Fruit fly (Drosophila melanogaster) whole organism, embryonic: ENCODE measurements around the gene IKKbeta.
A peak's percentile ranks its signal among the peaks of the same experiment; 100 is the strongest.

Source experiments
- Adf1 ChIP-seq: fragments of 200-800 bp; sonication (Bioruptor generic); IDR thresholded peaks from 2 replicates; pipeline ENCODE4 v1.3.6; 2022; ENCODE audit warnings: missing biosample characterization, missing genetic modification characterization
- Atf-2 ChIP-seq: fragments of 200-800 bp; sonication (Bioruptor generic); optimal IDR thresholded peaks from 2 replicates; lab custom pipeline; 2016; ENCODE audit warnings: missing biosample characterization, missing genetic modification characterization
- CG10543 ChIP-seq: fragments of 200-800 bp; sonication (Bioruptor generic); optimal IDR thresholded peaks from 3 replicates; lab custom pipeline; 2017; ENCODE audit warnings: missing biosample characterization, mild to moderate bottlenecking, missing genetic modification characterization, moderate library complexity
- CG10979 ChIP-seq: fragments of 200-800 bp; sonication (Bioruptor generic); optimal IDR thresholded peaks from 2 replicates; lab custom pipeline; 2018; ENCODE audit warnings: missing biosample characterization, mild to moderate bottlenecking, missing genetic modification characterization, moderate library complexity
- CG11456 ChIP-seq: fragments of 200-800 bp; sonication (Bioruptor generic); IDR thresholded peaks from 3 replicates; pipeline ENCODE4 v1.3.6; 2022; ENCODE audit warnings: missing biosample characterization, missing genetic modification characterization
- CG11560 ChIP-seq: fragments of 200-800 bp; sonication (Bioruptor generic); IDR thresholded peaks from 3 replicates; pipeline ENCODE4 v1.3.6; 2022; ENCODE audit warnings: missing biosample characterization, missing genetic modification characterization
- CG12104 ChIP-seq: fragments of 200-800 bp; sonication (Bioruptor generic); optimal IDR thresholded peaks from 3 replicates; lab custom pipeline; 2016; ENCODE audit warnings: missing biosample characterization, missing genetic modification characterization
- CG12155 ChIP-seq: fragments of 200-800 bp; sonication (Bioruptor generic); optimal IDR thresholded peaks from 3 replicates; lab custom pipeline; 2016; ENCODE audit warnings: missing biosample characterization, missing genetic modification characterization
- CG13424 ChIP-seq: fragments of 200-800 bp; sonication (Bioruptor generic); optimal IDR thresholded peaks from 2 replicates; lab custom pipeline; 2019; ENCODE audit warnings: missing biosample characterization, mild to moderate bottlenecking, missing genetic modification characterization, moderate library complexity
- CG15011 ChIP-seq: fragments of 200-800 bp; sonication (Bioruptor generic); optimal IDR thresholded peaks from 3 replicates; lab custom pipeline; 2018; ENCODE audit warnings: missing biosample characterization, mild to moderate bottlenecking, missing genetic modification characterization
- CG15479 ChIP-seq: fragments of 200-800 bp; sonication (Bioruptor generic); optimal IDR thresholded peaks from 3 replicates; lab custom pipeline; 2019; ENCODE audit warnings: missing biosample characterization, mild to moderate bottlenecking, missing genetic modification characterization, moderate library complexity
- CG1792 ChIP-seq: fragments of 200-800 bp; sonication (Bioruptor generic); optimal IDR thresholded peaks from 2 replicates; lab custom pipeline; 2016; ENCODE audit warnings: missing biosample characterization, missing genetic modification characterization
- CG18599 ChIP-seq: fragments of 200-800 bp; sonication (Bioruptor generic); optimal IDR thresholded peaks from 3 replicates; lab custom pipeline; 2017; ENCODE audit warnings: missing biosample characterization, missing genetic modification characterization, mild to moderate bottlenecking, moderate library complexity, missing genetic modification reagents
- CG2129 ChIP-seq: fragments of 200-800 bp; sonication (Bioruptor generic); IDR thresholded peaks from 2 replicates; pipeline ENCODE4 v1.3.6; 2022; ENCODE audit warnings: missing biosample characterization, missing genetic modification characterization; ENCODE audit not compliant: partially characterized antibody
- CG2678 ChIP-seq: fragments of 200-800 bp; sonication (Bioruptor generic); optimal IDR thresholded peaks from 3 replicates; lab custom pipeline; 2019; ENCODE audit warnings: missing biosample characterization, mild to moderate bottlenecking, missing genetic modification characterization, moderate library complexity
- CG33213 ChIP-seq: fragments of 200-800 bp; sonication (Bioruptor generic); optimal IDR thresholded peaks from 3 replicates; lab custom pipeline; 2016; ENCODE audit warnings: missing biosample characterization, missing genetic modification characterization
- CG34224 ChIP-seq: fragments of 200-800 bp; sonication (Bioruptor generic); IDR thresholded peaks from 3 replicates; pipeline ENCODE4 v1.3.6; 2022; ENCODE audit warnings: missing biosample characterization, missing genetic modification characterization; ENCODE audit not compliant: partially characterized antibody
- CG4617 ChIP-seq: fragments of 200-800 bp; sonication (Bioruptor generic); optimal IDR thresholded peaks from 3 replicates; lab custom pipeline; 2016; ENCODE audit warnings: missing biosample characterization, missing genetic modification characterization, borderline replicate concordance
- CG4820 ChIP-seq: fragments of 200-800 bp; sonication (Bioruptor generic); optimal IDR thresholded peaks from 3 replicates; lab custom pipeline; 2016; ENCODE audit warnings: missing biosample characterization, missing genetic modification characterization
- CG6791 ChIP-seq: fragments of 200-800 bp; sonication (Bioruptor generic); IDR thresholded peaks from 3 replicates; pipeline ENCODE4 v1.3.6; 2022; ENCODE audit warnings: missing biosample characterization, missing genetic modification characterization; ENCODE audit not compliant: partially characterized antibody
- CG7839 ChIP-seq: fragments of 200-800 bp; sonication (Bioruptor generic); optimal IDR thresholded peaks from 3 replicates; lab custom pipeline; 2018; ENCODE audit warnings: missing biosample characterization, mild to moderate bottlenecking, missing genetic modification characterization, moderate library complexity
- CHES-1-like ChIP-seq: fragments of 200-800 bp; sonication (Bioruptor generic); optimal IDR thresholded peaks from 2 replicates; lab custom pipeline; 2016; ENCODE audit warnings: missing biosample characterization, missing genetic modification characterization
- Chrac-16 ChIP-seq: fragments of 200-800 bp; sonication (Bioruptor generic); optimal IDR thresholded peaks from 3 replicates; lab custom pipeline; 2016; ENCODE audit warnings: missing biosample characterization, missing genetic modification characterization
- HLH3B ChIP-seq: fragments of 200-800 bp; sonication (Bioruptor generic); IDR thresholded peaks from 2 replicates; pipeline ENCODE4 v1.3.6; 2022; ENCODE audit warnings: missing biosample characterization, missing genetic modification characterization
- Med ChIP-seq: fragments of 200-800 bp; sonication (Bioruptor generic); peaks from one replicate; lab custom pipeline; 2016; ENCODE audit warnings: missing biosample characterization, missing genetic modification characterization, mild to moderate bottlenecking, inconsistent platforms, moderate library complexity
- NC2β ChIP-seq: fragments of 200-800 bp; sonication (Bioruptor generic); optimal IDR thresholded peaks from 2 replicates; lab custom pipeline; 2016; ENCODE audit warnings: missing biosample characterization, missing genetic modification characterization
- Oli ChIP-seq: fragments of 200-800 bp; sonication (Bioruptor generic); optimal IDR thresholded peaks from 2 replicates; lab custom pipeline; 2018; ENCODE audit warnings: missing biosample characterization, mild to moderate bottlenecking, missing genetic modification characterization, moderate library complexity
- Opbp ChIP-seq: fragments of 200-800 bp; sonication (Bioruptor generic); IDR thresholded peaks from 3 replicates; pipeline ENCODE4 v1.3.6; 2022; ENCODE audit warnings: missing biosample characterization, missing genetic modification characterization; ENCODE audit not compliant: partially characterized antibody
- Xbp1 ChIP-seq: fragments of 200-800 bp; sonication (Bioruptor generic); optimal IDR thresholded peaks from 3 replicates; lab custom pipeline; 2016; ENCODE audit warnings: missing biosample characterization, mild to moderate bottlenecking, missing genetic modification characterization
- Xrp1 ChIP-seq: fragments of 200-800 bp; sonication (Bioruptor generic); IDR thresholded peaks from 2 replicates; pipeline ENCODE4 v1.3.6; 2022; ENCODE audit warnings: missing biosample characterization, missing genetic modification characterization
- al ChIP-seq: fragments of 200-800 bp; sonication (Bioruptor generic); IDR thresholded peaks from 2 replicates; pipeline ENCODE4 v1.3.6; 2022; ENCODE audit warnings: missing biosample characterization, missing genetic modification characterization
- ase ChIP-seq: fragments of 200-800 bp; sonication (Bioruptor generic); IDR thresholded peaks from 3 replicates; pipeline ENCODE4 v1.3.6; 2022; ENCODE audit warnings: missing biosample characterization, missing genetic modification characterization
- br ChIP-seq: fragments of >200 bp; optimal IDR thresholded peaks from 2 replicates; lab custom pipeline; 2017
- cg ChIP-seq: fragments of 200-800 bp; sonication (Bioruptor generic); optimal IDR thresholded peaks from 3 replicates; lab custom pipeline; 2019; ENCODE audit warnings: missing biosample characterization, mild to moderate bottlenecking, missing genetic modification characterization, moderate library complexity
- danr ChIP-seq: fragments of 200-800 bp; sonication (Bioruptor generic); IDR thresholded peaks from 2 replicates; pipeline ENCODE4 v1.3.6; 2022; ENCODE audit warnings: missing biosample characterization, missing genetic modification characterization
- exex ChIP-seq: fragments of 200-800 bp; sonication (Bioruptor generic); optimal IDR thresholded peaks from 4 replicates; lab custom pipeline; 2018; ENCODE audit warnings: missing biosample characterization, mild to moderate bottlenecking, missing genetic modification characterization, moderate library complexity
- gem ChIP-seq: fragments of 200-800 bp; sonication (Bioruptor generic); optimal IDR thresholded peaks from 2 replicates; lab custom pipeline; 2019; ENCODE audit warnings: missing biosample characterization, mild to moderate bottlenecking, missing genetic modification characterization, moderate library complexity
- knrl ChIP-seq: fragments of 200-800 bp; sonication (Bioruptor generic); IDR thresholded peaks from 3 replicates; pipeline ENCODE4 v1.3.6; 2022; ENCODE audit warnings: missing biosample characterization, missing genetic modification characterization; ENCODE audit not compliant: partially characterized antibody
- lilli ChIP-seq: fragments of 200-800 bp; sonication (Bioruptor generic); optimal IDR thresholded peaks from 3 replicates; lab custom pipeline; 2016; ENCODE audit warnings: missing biosample characterization, missing genetic modification characterization
- nau ChIP-seq: fragments of 200-800 bp; sonication (Bioruptor generic); optimal IDR thresholded peaks from 3 replicates; lab custom pipeline; 2017; ENCODE audit warnings: missing biosample characterization, mild to moderate bottlenecking, missing genetic modification characterization, missing genetic modification reagents
- nmo ChIP-seq: fragments of 200-800 bp; sonication (Bioruptor generic); optimal IDR thresholded peaks from 2 replicates; lab custom pipeline; 2018; ENCODE audit warnings: missing biosample characterization, mild to moderate bottlenecking, missing genetic modification characterization, moderate library complexity
- org-1 ChIP-seq: fragments of 200-800 bp; sonication (Bioruptor generic); optimal IDR thresholded peaks from 2 replicates; lab custom pipeline; 2017; ENCODE audit warnings: missing biosample characterization, missing genetic modification characterization
- pb ChIP-seq: fragments of 200-800 bp; sonication (Bioruptor generic); optimal IDR thresholded peaks from 3 replicates; lab custom pipeline; 2016; ENCODE audit warnings: missing biosample characterization, missing genetic modification characterization
- pita ChIP-seq: fragments of 200-800 bp; sonication (Bioruptor generic); optimal IDR thresholded peaks from 2 replicates; lab custom pipeline; 2017; ENCODE audit warnings: missing biosample characterization, mild to moderate bottlenecking, missing genetic modification characterization
- pum ChIP-seq: fragments of 200-800 bp; sonication (Bioruptor generic); optimal IDR thresholded peaks from 2 replicates; lab custom pipeline; 2016; ENCODE audit warnings: missing biosample characterization, missing genetic modification characterization
- sr ChIP-seq: fragments of 200-800 bp; sonication (Bioruptor generic); IDR thresholded peaks from 3 replicates; pipeline ENCODE4 v1.3.6; 2022; ENCODE audit warnings: missing biosample characterization, missing genetic modification characterization
- ssp ChIP-seq: fragments of 200-800 bp; sonication (Bioruptor generic); IDR thresholded peaks from 2 replicates; pipeline ENCODE4 v1.3.6; 2022; ENCODE audit warnings: missing biosample characterization, missing genetic modification characterization
- toy ChIP-seq: fragments of 200-800 bp; sonication (Bioruptor generic); IDR thresholded peaks from 2 replicates; pipeline ENCODE4 v1.3.6; 2022; ENCODE audit warnings: missing biosample characterization, missing genetic modification characterization
- trem ChIP-seq: fragments of 200-800 bp; optimal IDR thresholded peaks from 3 replicates; lab custom pipeline; 2019; ENCODE audit warnings: missing biosample characterization, mild to moderate bottlenecking, missing genetic modification characterization, moderate library complexity
- zfh1 ChIP-seq: fragments of 200-800 bp; sonication (Bioruptor generic); IDR thresholded peaks from 3 replicates; pipeline ENCODE4 v1.3.6; 2022; ENCODE audit warnings: missing biosample characterization, missing genetic modification characterization
- zfh2 ChIP-seq: fragments of 200-800 bp; sonication (Bioruptor generic); optimal IDR thresholded peaks from 2 replicates; lab custom pipeline; 2016; ENCODE audit warnings: missing biosample characterization, missing genetic modification characterization

Gene IKKbeta

DNA sequence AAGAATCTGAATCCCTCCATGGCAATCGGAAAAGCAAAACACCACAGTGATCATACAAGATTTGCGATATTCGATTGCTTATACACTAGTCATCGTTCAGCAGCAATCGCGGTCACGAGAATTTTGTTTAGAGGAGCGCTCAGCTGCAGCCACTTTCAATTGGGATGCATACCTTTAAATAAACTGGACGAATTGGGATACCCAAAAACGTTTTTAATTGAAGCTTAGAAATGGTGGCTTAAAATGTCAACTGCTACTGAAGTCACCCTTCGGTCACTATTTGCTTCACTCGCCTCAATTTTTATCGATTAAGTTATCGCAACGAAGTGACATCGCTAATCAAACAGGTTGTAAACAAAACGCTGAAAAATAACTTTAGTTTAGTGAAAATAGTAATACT, at the start of gene IKKbeta, which contains the start of gene CG5013 (continued):
- TF ChIP-seq knrl (GFP tag; lab: Robert Waterston, UW) (peak; percentile 84), CG11456 (GFP tag; lab: Robert Waterston, UW) (0 out of 3 replicates have a peak, but pooled peaks have one; percentile 45), al (GFP tag; lab: Robert Waterston, UW) (peak; percentile 40; the same call in 1 of the 2 replicates), CG1792 (GFP tag; lab: Kevin White, UChicago) (peak; percentile 55), CG4617 (peak; percentile 85), CG15479 (GFP tag; lab: Kevin White, UChicago) (no peak), Xrp1 (peak; percentile 41; the same call in 1 of the 2 replicates), org-1 (GFP tag; lab: Kevin White, UChicago) (no peak), Xbp1 (GFP tag; lab: Kevin White, UChicago) (peak; percentile 52), CG11560 (tag; lab: Robert Waterston, UW) (peak; percentile 95), pita (no peak), trem (peak; percentile 74), br (lab: Kevin White, UChicago) (no peak), Oli (no peak), exex (tag; lab: Kevin White, UChicago) (no peak), CG7839 (no peak), Adf1 (GFP tag; lab: Robert Waterston, UW) (no peak), CG34224 (peak; percentile 80), gem (no peak), CG15011 (GFP tag; lab: Kevin White, UChicago) (no peak), sr (GFP tag; lab: Robert Waterston, UW) (no peak), CG33213 (GFP tag; lab: Kevin White, UChicago) (peak; percentile 55), HLH3B (GFP tag; lab: Robert Waterston, UW) (peak; percentile 33; the same call in 1 of the 2 replicates), CG18599 (GFP tag; lab: Kevin White, UChicago) (no peak), CG2129 (GFP tag; lab: Robert Waterston, UW) (peak; percentile 57), CG4820 (GFP tag; lab: Kevin White, UChicago) (peak; percentile 39), cg (GFP tag; lab: Kevin White, UChicago) (no peak), CG6791 (GFP tag; lab: Robert Waterston, UW) (peak; percentile 74), Opbp (GFP tag; lab: Robert Waterston, UW) (peak; percentile 72; the same call in 2 of the 3 replicates), lilli (peak; percentile 68), CG10979 (tag; lab: Kevin White, UChicago) (peak; percentile 40), ase (GFP tag; lab: Robert Waterston, UW) (0 out of 3 replicates have a peak, but pooled peaks have one; percentile 22), CG10543 (GFP tag; lab: Kevin White, UChicago) (peak; percentile 31), CHES-1-like (peak; percentile 90), Atf-2 (GFP tag; lab: Kevin White, UChicago) (peak; percentile 12), zfh2 (GFP tag; lab: Kevin White, UChicago) (peak; percentile 79), CG2678 (tag; lab: Kevin White, UChicago) (no peak), ssp (GFP tag; lab: Robert Waterston, UW) (peak; percentile 34; the same call in 1 of the 2 replicates), CG12155 (GFP tag; lab: Kevin White, UChicago) (peak; percentile 42), zfh1 (0 out of 3 replicates have a peak, but pooled peaks have one; percentile 34), NC2β (GFP tag; lab: Kevin White, UChicago) (peak; percentile 50), Med (GFP tag; lab: Kevin White, UChicago) (peak; percentile 92), pum (GFP tag; lab: Kevin White, UChicago) (peak; percentile 29), nau (GFP tag; lab: Kevin White, UChicago) (no peak), Chrac-16 (GFP tag; lab: Kevin White, UChicago) (peak; percentile 46), pb (GFP tag; lab: Kevin White, UChicago) (peak; percentile 52), nmo (peak; percentile 83), CG13424 (tag; lab: Kevin White, UChicago) (peak; percentile 59), toy (GFP tag; lab: Robert Waterston, UW) (no peak), danr (GFP tag; lab: Robert Waterston, UW) (no peak), CG12104 (GFP tag; lab: Kevin White, UChicago) (peak; percentile 37)
